Worm (Caenorhabditis elegans): ENCODE data around the gene srz-79.

DNA sequence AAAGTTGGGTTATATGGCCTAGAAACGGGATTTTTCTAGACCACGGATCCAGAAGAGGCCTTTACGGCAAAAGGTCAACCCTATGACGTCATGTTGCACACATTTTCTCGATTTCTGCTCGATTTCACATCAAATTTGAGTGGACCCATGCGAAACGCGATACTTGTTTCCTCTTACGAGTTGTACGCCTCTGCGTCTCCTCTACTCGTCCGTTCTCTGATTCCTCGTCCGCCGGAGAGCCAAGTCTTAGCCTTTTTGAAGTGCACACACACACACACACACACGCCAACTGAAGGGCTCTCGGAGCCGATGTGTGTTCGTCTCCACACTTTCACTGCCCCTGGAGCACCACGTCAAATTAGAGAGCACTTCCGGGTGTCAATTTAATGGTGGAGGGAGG lies 27.5 kb downstream of the srz-79 start:
- no peak for TF ChIP-seq W03F9.2 (tag; optimal IDR thresholded peaks at IDR 0.05)
- no peak for TF ChIP-seq dao-5 (tag; optimal IDR thresholded peaks at IDR 0.05)
